Worm (Caenorhabditis elegans): Measurements from ENCODE around the gene F19G12.1.

DNA sequence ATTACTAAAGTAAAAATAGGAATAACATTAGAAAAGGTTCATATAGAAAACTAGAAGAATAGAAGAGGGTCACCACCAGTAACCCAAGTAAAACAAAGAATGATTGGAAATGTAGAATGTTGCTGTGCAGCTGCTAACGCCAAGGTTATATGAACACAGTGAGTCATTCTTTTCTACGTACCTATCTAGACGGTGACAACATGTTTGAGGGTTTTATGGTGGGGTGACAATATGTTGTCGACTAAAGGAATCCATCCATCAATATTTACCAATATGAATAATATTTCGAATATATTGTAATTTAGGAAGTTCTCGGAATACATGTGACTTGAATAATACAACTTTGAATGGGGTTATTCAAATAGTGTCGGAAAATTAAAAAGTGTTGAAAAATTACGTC lies 29.5 kb upstream of the F19G12.1 start, which contains the start of gene ZK402.5:
- TF ChIP-seq dmd-4 (tag; optimal IDR thresholded peaks at IDR 0.05) (no peak), lin-13 (GFP tag; optimal IDR thresholded peaks at IDR 0.05) (no peak), lsy-2 (tag; optimal IDR thresholded peaks at IDR 0.05) (no peak), Y55F3AM.14 (GFP tag; optimal IDR thresholded peaks at IDR 0.05) (no peak), nhr-12 (tag; optimal IDR thresholded peaks at IDR 0.05) (no peak), nhr-11 (tag; optimal IDR thresholded peaks at IDR 0.05) (no peak), skn-1 (tag; optimal IDR thresholded peaks at IDR 0.05) (no peak), egl-27 (tag; optimal IDR thresholded peaks at IDR 0.05) (no peak), unc-62 (GFP tag; optimal IDR thresholded peaks at IDR 0.05) (no peak), unc-39 (tag; optimal IDR thresholded peaks at IDR 0.05) (no peak), snpc-4 (tag; optimal IDR thresholded peaks at IDR 0.05) (no peak), fos-1 (tag; optimal IDR thresholded peaks at IDR 0.05) (no peak)
